Worm (Caenorhabditis elegans): Measurements from ENCODE around the gene F44E2.10.
A peak's percentile ranks its signal among the peaks of the same experiment; 100 is the strongest.

Gene F44E2.10

ce11 chrIII:8873990-8874668 lies 43.2 kb upstream of the F44E2.10 start:
- TF ChIP-seq hmg-1.1 (GFP tag; IDR thresholded peaks at IDR 0.05): peak; percentile 86
- TF ChIP-seq hlh-30 (tag; optimal IDR thresholded peaks at IDR 0.05; ENCODE audit: insufficient read depth): peak; percentile 56
- peak; percentile 12 for TF ChIP-seq nhr-25 (tag; optimal IDR thresholded peaks at IDR 0.05; ENCODE audit: borderline replicate concordance, insufficient read depth)
- peak; percentile 36; the same call in 1 of the 2 replicates for TF ChIP-seq T26A8.4 (GFP tag; IDR thresholded peaks at IDR 0.05)
- peak in 1 of 2 experiments; percentile 72 for TF ChIP-seq mdl-1 (tag; optimal IDR thresholded peaks at IDR 0.05)
- TF ChIP-seq lin-29 (GFP tag; IDR thresholded peaks at IDR 0.05): no peak
- TF ChIP-seq lsy-2 (tag; optimal IDR thresholded peaks at IDR 0.05): peak; percentile 82 to 88
- no peak for TF ChIP-seq D1046.2 (GFP tag; IDR thresholded peaks at IDR 0.05)
- peak; percentile 22 for TF ChIP-seq ztf-7 (tag; optimal IDR thresholded peaks at IDR 0.05)
- TF ChIP-seq zfp-2 (tag; optimal IDR thresholded peaks at IDR 0.05): peak; percentile 31
- TF ChIP-seq madf-9 (GFP tag; conservative IDR thresholded peaks at IDR 0.05): no peak
- TF ChIP-seq lin-38 (GFP tag; IDR thresholded peaks at IDR 0.05): 0 out of 2 replicates have a peak, but pooled peaks have one; percentile 49
- peak; percentile 25 for TF ChIP-seq dmd-6 (GFP tag; IDR thresholded peaks at IDR 0.05)
- TF ChIP-seq unc-62 (GFP tag; optimal IDR thresholded peaks at IDR 0.05 in 1 of 2): peak in 1 of 2 experiments; percentile 80
- peak; percentile 9 for TF ChIP-seq unc-62 (tag; optimal IDR thresholded peaks at IDR 0.05)
- TF ChIP-seq tag-97 (GFP tag; IDR thresholded peaks at IDR 0.05): no peak
- no peak for TF ChIP-seq zfp-3 (GFP tag; conservative IDR thresholded peaks at IDR 0.05)
- no peak for TF ChIP-seq lir-3 (tag; optimal IDR thresholded peaks at IDR 0.05)
- TF ChIP-seq mxl-3 (GFP tag; optimal IDR thresholded peaks at IDR 0.05): peak; percentile 43
- TF ChIP-seq F10B5.3 (tag; optimal IDR thresholded peaks at IDR 0.05): peak; percentile 21
- peak; percentile 43 for TF ChIP-seq lin-13 (GFP tag; optimal IDR thresholded peaks at IDR 0.05)
- no peak for TF ChIP-seq ceh-32 (tag; optimal IDR thresholded peaks at IDR 0.05; ENCODE audit: poor library complexity)
- TF ChIP-seq nhr-102 (tag; optimal IDR thresholded peaks at IDR 0.05): no peak
- peak; percentile 61 for TF ChIP-seq fkh-10 (GFP tag; optimal IDR thresholded peaks at IDR 0.05)
- no peak for TF ChIP-seq T20F7.1 (GFP tag; optimal IDR thresholded peaks at IDR 0.05)
- no peak for TF ChIP-seq daf-12 (tag; optimal IDR thresholded peaks at IDR 0.05)
- TF ChIP-seq ceh-20 (GFP tag; IDR thresholded peaks at IDR 0.05): peak; percentile 63; the same call in 1 of the 2 replicates
- no peak for TF ChIP-seq fos-1 (tag; optimal IDR thresholded peaks at IDR 0.05)
- peak; percentile 71 for TF ChIP-seq nhr-28 (tag; optimal IDR thresholded peaks at IDR 0.05)
- no peak for TF ChIP-seq arid-1 (GFP tag; conservative IDR thresholded peaks at IDR 0.05)
- TF ChIP-seq dpl-1 (GFP tag; optimal IDR thresholded peaks at IDR 0.05): peak; percentile 26
- peak; percentile 93 for TF ChIP-seq mep-1 (tag; optimal IDR thresholded peaks at IDR 0.05)
- peak; percentile 37; the same call in 1 of the 2 replicates for TF ChIP-seq vab-7 (GFP tag; IDR thresholded peaks at IDR 0.05)
- TF ChIP-seq cey-2 (tag; optimal IDR thresholded peaks at IDR 0.05; ENCODE audit: borderline replicate concordance, insufficient read depth): no peak
- peak; percentile 24 for TF ChIP-seq ztf-11 (tag; optimal IDR thresholded peaks at IDR 0.05)
- TF ChIP-seq nhr-11 (tag; optimal IDR thresholded peaks at IDR 0.05): peak; percentile 87
- no peak for TF ChIP-seq spr-3 (GFP tag; optimal IDR thresholded peaks at IDR 0.05)
- peak; percentile 89; the same call in 1 of the 2 replicates for TF ChIP-seq ctbp-1 (GFP tag; IDR thresholded peaks at IDR 0.05)
- TF ChIP-seq nhr-111 (GFP tag; optimal IDR thresholded peaks at IDR 0.05): peak; percentile 32
- TF ChIP-seq R02D3.7 (tag; optimal IDR thresholded peaks at IDR 0.05): no peak
- peak; percentile 82 for TF ChIP-seq set-16 (GFP tag; IDR thresholded peaks at IDR 0.05)
- TF ChIP-seq Y48G9A.11 (GFP tag; IDR thresholded peaks at IDR 0.05): no peak
- no peak for TF ChIP-seq nhr-237 (tag; optimal IDR thresholded peaks at IDR 0.05)
- TF ChIP-seq mdt-29 (GFP tag; IDR thresholded peaks at IDR 0.05): no peak
- TF ChIP-seq pha-4 (GFP tag; IDR thresholded peaks at IDR 0.05): no peak
- no peak for TF ChIP-seq pha-4 (tag; optimal IDR thresholded peaks at IDR 0.05)
- no peak for TF ChIP-seq php-3 (GFP tag; IDR thresholded peaks at IDR 0.05)
- TF ChIP-seq ZK337.2 (GFP tag; IDR thresholded peaks at IDR 0.05): no peak
- TF ChIP-seq skn-1 (tag; optimal IDR thresholded peaks at IDR 0.05): no peak
- TF ChIP-seq egl-27 (tag; optimal IDR thresholded peaks at IDR 0.05): no peak
